Fruit fly (Drosophila melanogaster) whole organism, prepupa: ENCODE results near the gene CG10011.

Source experiments
- CG10669 ChIP-seq: fragments of 200-800 bp; sonication (Bioruptor generic); optimal IDR thresholded peaks from 3 replicates; lab custom pipeline; 2018; ENCODE audit warnings: missing biosample characterization, mild to moderate bottlenecking, missing genetic modification characterization, moderate library complexity
- CG6276 ChIP-seq: fragments of 200-800 bp; sonication (Bioruptor generic); optimal IDR thresholded peaks from 2 replicates; lab custom pipeline; 2017; ENCODE audit warnings: missing biosample characterization, mild to moderate bottlenecking, missing genetic modification characterization
- CG8119 ChIP-seq: fragments of 200-800 bp; sonication (Bioruptor generic); IDR thresholded peaks from 3 replicates; pipeline ENCODE4 v1.3.6; 2022; ENCODE audit warnings: missing biosample characterization, missing genetic modification characterization
- CG9139 ChIP-seq: fragments of 200-800 bp; sonication (Bioruptor generic); optimal IDR thresholded peaks from 3 replicates; lab custom pipeline; 2017; ENCODE audit warnings: missing biosample characterization, mild to moderate bottlenecking, missing genetic modification characterization
- Gug ChIP-seq: fragments of 200-800 bp; sonication (Bioruptor generic); IDR thresholded peaks from 2 replicates; pipeline ENCODE4 v1.3.6; 2022; ENCODE audit warnings: missing biosample characterization, missing genetic modification characterization
- Hr39 ChIP-seq: fragments of 200-800 bp; sonication (Bioruptor generic); optimal IDR thresholded peaks from 2 replicates; lab custom pipeline; 2016; ENCODE audit warnings: missing biosample characterization, missing genetic modification characterization
- Sox15 ChIP-seq: fragments of 200-800 bp; sonication (Bioruptor generic); optimal IDR thresholded peaks from 3 replicates; lab custom pipeline; 2016; ENCODE audit warnings: missing biosample characterization, missing genetic modification characterization
- achi ChIP-seq: fragments of 200-800 bp; sonication (Bioruptor generic); optimal IDR thresholded peaks from 3 replicates; lab custom pipeline; 2016; ENCODE audit warnings: missing biosample characterization, missing genetic modification characterization
- dac ChIP-seq: fragments of 200-800 bp; sonication (Bioruptor generic); optimal IDR thresholded peaks from 2 replicates; lab custom pipeline; 2017; ENCODE audit warnings: missing biosample characterization, mild to moderate bottlenecking, missing genetic modification characterization
- eg ChIP-seq: fragments of 200-800 bp; sonication (Bioruptor generic); IDR thresholded peaks from 3 replicates; pipeline ENCODE4 v1.3.6; 2022; ENCODE audit warnings: missing biosample characterization, missing genetic modification characterization
- lz ChIP-seq: fragments of 200-800 bp; sonication (Bioruptor generic); optimal IDR thresholded peaks from 3 replicates; lab custom pipeline; 2016; ENCODE audit warnings: missing biosample characterization, missing genetic modification characterization
- net ChIP-seq: fragments of 200-800 bp; sonication (Bioruptor generic); optimal IDR thresholded peaks from 3 replicates; lab custom pipeline; 2016; ENCODE audit warnings: missing biosample characterization, missing genetic modification characterization
- pdm3 ChIP-seq: fragments of 200-800 bp; sonication (Bioruptor generic); optimal IDR thresholded peaks from 3 replicates; lab custom pipeline; 2016; ENCODE audit warnings: missing biosample characterization, missing genetic modification characterization

DNA sequence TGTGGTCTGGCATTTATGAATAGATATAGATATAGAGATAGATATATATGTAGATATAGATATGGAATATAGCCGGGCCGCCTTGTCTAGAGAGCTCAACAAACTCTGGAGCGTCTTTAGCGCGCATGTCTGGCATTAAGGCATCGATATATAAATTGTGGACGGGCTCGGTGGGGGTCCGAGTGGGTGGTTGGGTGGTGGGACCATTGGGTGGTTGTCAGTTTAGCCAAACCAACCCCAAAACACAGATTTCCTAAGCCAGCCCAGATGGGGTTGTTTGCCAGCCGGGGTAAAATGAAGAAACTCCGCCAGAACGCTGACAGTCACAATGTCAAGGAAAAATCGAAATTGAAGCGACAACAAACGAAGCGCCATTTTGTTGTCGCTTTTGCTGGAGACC lies 55.4 kb downstream of the CG10011 start:
- TF ChIP-seq pdm3 (no peak), CG9139 (GFP tag; lab: Kevin White, UChicago) (no peak), CG6276 (GFP tag; lab: Kevin White, UChicago) (no peak), Gug (GFP tag; lab: Robert Waterston, UW) (no peak), Sox15 (GFP tag; lab: Kevin White, UChicago) (no peak), dac (GFP tag; lab: Kevin White, UChicago) (no peak), CG8119 (GFP tag; lab: Robert Waterston, UW) (no peak), eg (GFP tag; lab: Robert Waterston, UW) (no peak), achi (GFP tag; lab: Kevin White, UChicago) (no peak), lz (GFP tag; lab: Kevin White, UChicago) (no peak), net (GFP tag; lab: Kevin White, UChicago) (no peak), Hr39 (GFP tag; lab: Kevin White, UChicago) (no peak), CG10669 (no peak)
